Fruit fly (Drosophila melanogaster): Measurements from ENCODE around the gene CG18731.

- TF ChIP-seq CG10274 (GFP tag; optimal IDR thresholded peaks at IDR 0.05) (no peak), CG4328 (GFP tag; optimal IDR thresholded peaks at IDR 0.05) (no peak), lab (GFP tag; optimal IDR thresholded peaks at IDR 0.05) (no peak)
Observed at dm6 chr3R:29707258-29707657, 17.6 kb upstream of the CG18731 start.

All from whole organism, embryonic.